Worm (Caenorhabditis elegans) whole organism, L1 larva: ENCODE results near the gene F49F1.12.

Experiments used
- ceh-8 ChIP-seq: fragments of 200-800 bp; sonication (Bioruptor generic); optimal IDR thresholded peaks from 2 replicates; lab custom pipeline; 2018; ENCODE audit warnings: mild to moderate bottlenecking, missing genetic modification characterization, moderate library complexity, missing compliant biosample characterization
- egl-27 ChIP-seq, 2 experiments: fragments of 150-350 bp in 1 of 2; sonication (generic microtip); optimal IDR thresholded peaks; 3 replicates each; lab custom pipeline; 2017 to 2018; ENCODE audit warnings: missing biosample characterization in 2 of 2, missing genetic modification characterization in 2 of 2, missing genetic modification reagents in 2 of 2
- hpl-2 ChIP-seq: fragments of 150-350 bp; optimal IDR thresholded peaks from 2 replicates; lab custom pipeline; 2014; ENCODE audit warnings: missing biosample characterization, missing genetic modification reagents, missing genetic modification characterization
- lin-35 ChIP-seq, 2 experiments: fragments of 150-350 bp; optimal IDR thresholded peaks; 2 replicates each; lab custom pipeline; 2014; ENCODE audit warnings: missing biosample characterization in 2 of 2, missing genetic modification characterization in 2 of 2, missing genetic modification reagents in 2 of 2
- lin-39 ChIP-seq: fragments of 150-350 bp; optimal IDR thresholded peaks from 2 replicates; lab custom pipeline; 2014; ENCODE audit warnings: missing biosample characterization, missing genetic modification reagents, missing genetic modification characterization
- lir-3 ChIP-seq: sonication (generic microtip); optimal IDR thresholded peaks from 2 replicates; lab custom pipeline; 2016; ENCODE audit warnings: mild to moderate bottlenecking, missing genetic modification characterization, moderate library complexity, missing compliant biosample characterization; ENCODE audit not compliant: poor library complexity
- nhr-11 ChIP-seq: fragments of 150-350 bp; optimal IDR thresholded peaks from 2 replicates; lab custom pipeline; 2014; ENCODE audit warnings: missing biosample characterization, missing genetic modification characterization
- nhr-28 ChIP-seq: fragments of 150-350 bp; optimal IDR thresholded peaks from 2 replicates; lab custom pipeline; 2014; ENCODE audit warnings: missing biosample characterization, missing genetic modification characterization
- pqm-1 ChIP-seq: sonication (generic microtip); optimal IDR thresholded peaks from 3 replicates; lab custom pipeline; 2017; ENCODE audit warnings: missing biosample characterization, missing genetic modification characterization
- xbp-1 ChIP-seq: sonication (generic microtip); optimal IDR thresholded peaks from 2 replicates; lab custom pipeline; 2016; ENCODE audit warnings: missing genetic modification characterization, missing compliant biosample characterization

ce11 chrIV:4096940-4097339 lies 45.9 kb downstream of the F49F1.12 start:
- no peak for TF ChIP-seq pqm-1
- TF ChIP-seq nhr-11 (tag; lab: Kevin White, UChicago) = no peak
- TF ChIP-seq hpl-2 (GFP tag; lab: Kevin White, UChicago) = no peak
- TF ChIP-seq lir-3 = no peak
- no peak for TF ChIP-seq xbp-1 (tag; lab: Kevin White, UChicago)
- TF ChIP-seq nhr-28 (tag; lab: Kevin White, UChicago) = no peak
- no peak for TF ChIP-seq lin-35 (GFP tag; optimal IDR thresholded peaks at IDR 0.05; lab: Kevin White, UChicago)
- no peak for TF ChIP-seq egl-27 (tag; optimal IDR thresholded peaks at IDR 0.05; lab: Kevin White, UChicago)
- TF ChIP-seq lin-39 = no peak
- TF ChIP-seq ceh-8 = no peak
